Fruit fly (Drosophila melanogaster) whole organism, embryonic: ENCODE results near the gene eIF4H2.

Source experiments
- Blimp-1 ChIP-seq: fragments of 200-800 bp; sonication (Bioruptor generic); optimal IDR thresholded peaks from 3 replicates; lab custom pipeline; 2018; ENCODE audit warnings: missing biosample characterization, missing genetic modification characterization, mild to moderate bottlenecking, moderate library complexity, missing genetic modification reagents
- Bteb2 ChIP-seq: fragments of 200-800 bp; sonication (Bioruptor generic); optimal IDR thresholded peaks from 2 replicates; lab custom pipeline; 2016; ENCODE audit warnings: missing biosample characterization, missing genetic modification characterization
- CG10267 ChIP-seq: fragments of 200-800 bp; sonication (Bioruptor generic); optimal IDR thresholded peaks from 2 replicates; lab custom pipeline; 2018; ENCODE audit warnings: missing biosample characterization, mild to moderate bottlenecking, missing genetic modification characterization, moderate library complexity
- CG10959 ChIP-seq: fragments of 200-800 bp; sonication (Bioruptor generic); IDR thresholded peaks from 2 replicates; pipeline ENCODE4 v1.3.6; 2022; ENCODE audit warnings: missing biosample characterization, missing genetic modification characterization
- CG10979 ChIP-seq: fragments of 200-800 bp; sonication (Bioruptor generic); optimal IDR thresholded peaks from 2 replicates; lab custom pipeline; 2018; ENCODE audit warnings: missing biosample characterization, mild to moderate bottlenecking, missing genetic modification characterization, moderate library complexity
- CG11504 ChIP-seq: fragments of 200-800 bp; sonication (Bioruptor generic); optimal IDR thresholded peaks from 3 replicates; lab custom pipeline; 2019; ENCODE audit warnings: missing biosample characterization, mild to moderate bottlenecking, missing genetic modification characterization, moderate library complexity
- CG12391 ChIP-seq: fragments of 200-800 bp; sonication (Bioruptor generic); optimal IDR thresholded peaks from 3 replicates; lab custom pipeline; 2018; ENCODE audit warnings: missing biosample characterization, mild to moderate bottlenecking, missing genetic modification characterization, moderate library complexity
- CG12744 ChIP-seq: fragments of 200-800 bp; sonication (Bioruptor generic); optimal IDR thresholded peaks from 2 replicates; lab custom pipeline; 2016; ENCODE audit warnings: missing biosample characterization, missing genetic modification characterization
- CG13123 ChIP-seq: fragments of 200-800 bp; sonication (Bioruptor generic); optimal IDR thresholded peaks from 2 replicates; lab custom pipeline; 2016; ENCODE audit warnings: missing biosample characterization, missing genetic modification characterization
- CG14710 ChIP-seq: fragments of 200-800 bp; sonication (Bioruptor generic); optimal IDR thresholded peaks from 3 replicates; lab custom pipeline; 2019; ENCODE audit warnings: missing biosample characterization, mild to moderate bottlenecking, missing genetic modification characterization, moderate library complexity
- CG15011 ChIP-seq: fragments of 200-800 bp; sonication (Bioruptor generic); optimal IDR thresholded peaks from 3 replicates; lab custom pipeline; 2018; ENCODE audit warnings: missing biosample characterization, mild to moderate bottlenecking, missing genetic modification characterization
- CG1602 ChIP-seq: fragments of 200-800 bp; sonication (Bioruptor generic); optimal IDR thresholded peaks from 3 replicates; lab custom pipeline; 2016; ENCODE audit warnings: missing biosample characterization, missing genetic modification characterization
- CG17359 ChIP-seq: fragments of 200-800 bp; sonication (Bioruptor generic); optimal IDR thresholded peaks from 3 replicates; lab custom pipeline; 2018; ENCODE audit warnings: missing biosample characterization, mild to moderate bottlenecking, missing genetic modification characterization, moderate library complexity
- CG17802 ChIP-seq: fragments of 200-800 bp; sonication (Bioruptor generic); optimal IDR thresholded peaks from 2 replicates; lab custom pipeline; 2018; ENCODE audit warnings: missing biosample characterization, mild to moderate bottlenecking, missing genetic modification characterization, moderate library complexity
- CG2712 ChIP-seq: fragments of 200-800 bp; optimal IDR thresholded peaks from 3 replicates; lab custom pipeline; 2019; ENCODE audit warnings: missing biosample characterization, mild to moderate bottlenecking, missing genetic modification characterization, moderate library complexity
- CG6689 ChIP-seq: fragments of 200-800 bp; sonication (Bioruptor generic); IDR thresholded peaks from 2 replicates; pipeline ENCODE4 v1.3.6; 2022; ENCODE audit warnings: missing biosample characterization, missing genetic modification characterization
- CG7839 ChIP-seq: fragments of 200-800 bp; sonication (Bioruptor generic); optimal IDR thresholded peaks from 3 replicates; lab custom pipeline; 2018; ENCODE audit warnings: missing biosample characterization, mild to moderate bottlenecking, missing genetic modification characterization, moderate library complexity
- CoRest ChIP-seq: fragments of 200-800 bp; sonication (Bioruptor generic); optimal IDR thresholded peaks from 3 replicates; lab custom pipeline; 2018; ENCODE audit warnings: missing biosample characterization, mild to moderate bottlenecking, missing genetic modification characterization, moderate library complexity
- ERR ChIP-seq: fragments of 200-800 bp; sonication (Bioruptor generic); optimal IDR thresholded peaks from 2 replicates; lab custom pipeline; 2016; ENCODE audit warnings: missing biosample characterization, missing genetic modification characterization
- Jarid2 ChIP-seq: fragments of 200-800 bp; sonication (Bioruptor generic); optimal IDR thresholded peaks from 3 replicates; lab custom pipeline; 2017; ENCODE audit warnings: mild to moderate bottlenecking, missing biosample characterization, missing genetic modification reagents, missing genetic modification characterization
- Nf-YB ChIP-seq: fragments of 200-800 bp; sonication (Bioruptor generic); optimal IDR thresholded peaks from 3 replicates; lab custom pipeline; 2019; ENCODE audit warnings: missing biosample characterization, mild to moderate bottlenecking, missing genetic modification characterization, moderate library complexity
- Six4 ChIP-seq: fragments of 200-800 bp; sonication (Bioruptor generic); optimal IDR thresholded peaks from 2 replicates; lab custom pipeline; 2016; ENCODE audit warnings: missing biosample characterization, missing genetic modification characterization
- Sox100B ChIP-seq: fragments of 200-800 bp; sonication (Bioruptor generic); optimal IDR thresholded peaks from 3 replicates; lab custom pipeline; 2018; ENCODE audit warnings: missing biosample characterization, mild to moderate bottlenecking, missing genetic modification characterization
- Sox102F ChIP-seq: fragments of 200-800 bp; sonication (Bioruptor generic); optimal IDR thresholded peaks from 2 replicates; lab custom pipeline; 2018; ENCODE audit warnings: missing biosample characterization, mild to moderate bottlenecking, missing genetic modification characterization, moderate library complexity
- Tbp ChIP-seq: fragments of >200 bp; optimal IDR thresholded peaks from 2 replicates; lab custom pipeline; 2018; ENCODE audit warnings: missing biosample characterization, missing genetic modification characterization
- bsh ChIP-seq, 2 experiments: fragments of 200-800 bp; sonication (Bioruptor generic); optimal IDR thresholded peaks; 2 replicates each; lab custom pipeline; 2017 to 2018; ENCODE audit warnings: mild to moderate bottlenecking in 2 of 2, missing biosample characterization in 2 of 2, missing genetic modification characterization in 2 of 2, moderate library complexity in 1 of 2
- chm ChIP-seq: fragments of 200-800 bp; sonication (Bioruptor generic); IDR thresholded peaks from 2 replicates; pipeline ENCODE4 v1.3.6; 2022; ENCODE audit warnings: missing biosample characterization, missing genetic modification characterization
- croc ChIP-seq: fragments of 200-800 bp; sonication (Bioruptor generic); conservative IDR thresholded peaks from 3 replicates; pipeline ENCODE4 v1.3.6; 2022; ENCODE audit warnings: missing biosample characterization, missing genetic modification characterization
- crp ChIP-seq, 2 experiments: fragments of 200-800 bp; sonication (Bioruptor generic); optimal IDR thresholded peaks; 2 replicates in 1 of 2; 3 replicates in 1 of 2; lab custom pipeline; 2017; ENCODE audit warnings: missing biosample characterization in 2 of 2, missing genetic modification characterization in 2 of 2, mild to moderate bottlenecking in 1 of 2, moderate library complexity in 1 of 2
- dmrt99B ChIP-seq: fragments of 200-800 bp; sonication (Bioruptor generic); optimal IDR thresholded peaks from 2 replicates; lab custom pipeline; 2018; ENCODE audit warnings: missing biosample characterization, mild to moderate bottlenecking, missing genetic modification characterization, moderate library complexity
- exex ChIP-seq: fragments of 200-800 bp; sonication (Bioruptor generic); optimal IDR thresholded peaks from 4 replicates; lab custom pipeline; 2018; ENCODE audit warnings: missing biosample characterization, mild to moderate bottlenecking, missing genetic modification characterization, moderate library complexity
- gcm ChIP-seq: fragments of 200-800 bp; sonication (Bioruptor generic); optimal IDR thresholded peaks from 2 replicates; lab custom pipeline; 2019; ENCODE audit warnings: missing biosample characterization, mild to moderate bottlenecking, missing genetic modification characterization, moderate library complexity
- gfzf ChIP-seq: fragments of 200-800 bp; sonication (Bioruptor generic); optimal IDR thresholded peaks from 2 replicates; lab custom pipeline; 2016; ENCODE audit warnings: missing biosample characterization, mild to moderate bottlenecking, missing genetic modification characterization, moderate library complexity
- hkb ChIP-seq, 2 experiments: fragments of 200-800 bp in 1 of 2; fragments of >200 bp in 1 of 2; sonication (Bioruptor generic) in 1 of 2; IDR thresholded peaks in 1 of 2; optimal IDR thresholded peaks in 1 of 2; 2 replicates each; pipeline versions ENCODE4 v1.3.6 to Lab custom; 2017 to 2022; ENCODE audit warnings: missing biosample characterization in 1 of 2, missing genetic modification characterization in 1 of 2
- insv ChIP-seq, 2 experiments: fragments of 200-800 bp; sonication (Bioruptor generic); optimal IDR thresholded peaks; 3 replicates each; lab custom pipeline; 2016 to 2018; ENCODE audit warnings: missing biosample characterization in 2 of 2, missing genetic modification characterization in 2 of 2
- lbe ChIP-seq: fragments of 200-800 bp; sonication (Bioruptor generic); optimal IDR thresholded peaks from 2 replicates; lab custom pipeline; 2016; ENCODE audit warnings: missing biosample characterization, mild to moderate bottlenecking, missing genetic modification characterization
- lola ChIP-seq, 3 experiments: fragments of >200 bp in 2 of 3; fragments of 200-800 bp in 1 of 3; sonication (Bioruptor generic) in 1 of 3; optimal IDR thresholded peaks; 2 replicates each; lab custom pipeline; 2017 to 2019; ENCODE audit warnings: missing biosample characterization in 3 of 3, missing genetic modification characterization in 3 of 3, mild to moderate bottlenecking in 1 of 3, moderate library complexity in 1 of 3
- nau ChIP-seq: fragments of 200-800 bp; sonication (Bioruptor generic); optimal IDR thresholded peaks from 3 replicates; lab custom pipeline; 2017; ENCODE audit warnings: missing biosample characterization, mild to moderate bottlenecking, missing genetic modification characterization, missing genetic modification reagents
- nmo ChIP-seq: fragments of 200-800 bp; sonication (Bioruptor generic); optimal IDR thresholded peaks from 2 replicates; lab custom pipeline; 2018; ENCODE audit warnings: missing biosample characterization, mild to moderate bottlenecking, missing genetic modification characterization, moderate library complexity
- phol ChIP-seq: fragments of 200-800 bp; sonication (Bioruptor generic); optimal IDR thresholded peaks from 3 replicates; lab custom pipeline; 2018; ENCODE audit warnings: missing biosample characterization, mild to moderate bottlenecking, missing genetic modification characterization, moderate library complexity
- pros ChIP-seq: fragments of 200-800 bp; sonication (Bioruptor generic); optimal IDR thresholded peaks from 3 replicates; lab custom pipeline; 2019; ENCODE audit warnings: missing biosample characterization, mild to moderate bottlenecking, missing genetic modification characterization, moderate library complexity
- row ChIP-seq: fragments of 200-800 bp; sonication (Bioruptor generic); IDR thresholded peaks from 3 replicates; pipeline ENCODE4 v1.3.6; 2022; ENCODE audit warnings: missing biosample characterization, missing genetic modification characterization
- sisA ChIP-seq: fragments of 200-800 bp; sonication (Bioruptor generic); IDR thresholded peaks from 2 replicates; pipeline ENCODE4 v1.3.6; 2022; ENCODE audit warnings: missing biosample characterization, missing genetic modification characterization
- slou ChIP-seq: fragments of 200-800 bp; sonication (Bioruptor generic); optimal IDR thresholded peaks from 3 replicates; lab custom pipeline; 2016; ENCODE audit warnings: missing biosample characterization, missing genetic modification characterization
- so ChIP-seq: fragments of 200-800 bp; sonication (Bioruptor generic); IDR thresholded peaks from 3 replicates; pipeline ENCODE4 v1.3.6; 2022; ENCODE audit warnings: missing biosample characterization, missing genetic modification characterization
- trem ChIP-seq: fragments of 200-800 bp; optimal IDR thresholded peaks from 3 replicates; lab custom pipeline; 2019; ENCODE audit warnings: missing biosample characterization, mild to moderate bottlenecking, missing genetic modification characterization, moderate library complexity
- vvl ChIP-seq: fragments of 200-800 bp; sonication (Bioruptor generic); IDR thresholded peaks from 2 replicates; pipeline ENCODE4 v1.3.6; 2022; ENCODE audit warnings: missing biosample characterization, missing genetic modification characterization
- zen2 ChIP-seq: fragments of 200-800 bp; sonication (Bioruptor generic); IDR thresholded peaks from 3 replicates; pipeline ENCODE4 v1.3.6; 2022; ENCODE audit warnings: missing biosample characterization, missing genetic modification characterization; ENCODE audit not compliant: partially characterized antibody

eIF4H2 gene

dm6 chr3R:30733081-30733480 lies 7.2 kb downstream of the eIF4H2 start (continued):
- no peak for TF ChIP-seq gfzf
- no peak for TF ChIP-seq crp (GFP tag; optimal IDR thresholded peaks at IDR 0.05; lab: Kevin White, UChicago)
- no peak for TF ChIP-seq chm
- peak; percentile 56 for TF ChIP-seq CG14710 (tag; lab: Kevin White, UChicago)
- TF ChIP-seq nau (GFP tag; lab: Kevin White, UChicago): no peak
- peak; percentile 61 for TF ChIP-seq CG12391 (tag; lab: Kevin White, UChicago)
- TF ChIP-seq CG15011 (GFP tag; lab: Kevin White, UChicago): no peak
- TF ChIP-seq slou (GFP tag; lab: Kevin White, UChicago): no peak
- peak; percentile 17 for TF ChIP-seq Sox100B
- no peak for TF ChIP-seq CG12744 (GFP tag; lab: Kevin White, UChicago)
- no peak for TF ChIP-seq hkb (optimal IDR thresholded peaks at IDR 0.05; lab: Kevin White, UChicago)
- no peak for TF ChIP-seq hkb (GFP tag; IDR thresholded peaks at IDR 0.05; lab: Robert Waterston, UW)
- TF ChIP-seq row (GFP tag; lab: Robert Waterston, UW): peak; percentile 33; the same call in 2 of the 3 replicates
- TF ChIP-seq ERR (GFP tag; lab: Kevin White, UChicago): no peak
- TF ChIP-seq lola (GFP tag; optimal IDR thresholded peaks at IDR 0.05; lab: Kevin White, UChicago): peak in 1 of 3 experiments; percentile 66
- TF ChIP-seq CG13123: no peak
- no peak for TF ChIP-seq croc (GFP tag; lab: Robert Waterston, UW)
- no peak for TF ChIP-seq Six4 (GFP tag; lab: Kevin White, UChicago)
- peak; percentile 49 for TF ChIP-seq phol (tag; lab: Kevin White, UChicago)
- 0 out of 2 replicates have a peak, but pooled peaks have one; percentile 10 for TF ChIP-seq vvl (GFP tag; lab: Robert Waterston, UW)
- TF ChIP-seq CG7839 (tag; lab: Kevin White, UChicago): peak; percentile 21
- TF ChIP-seq CG17802: no peak
- no peak for TF ChIP-seq exex (tag; lab: Kevin White, UChicago)
- peak; percentile 9 for TF ChIP-seq Sox102F (GFP tag; lab: Kevin White, UChicago)
- no peak for TF ChIP-seq Jarid2
- TF ChIP-seq CG2712 (tag; lab: Kevin White, UChicago): peak; percentile 73
- peak; percentile 72 for TF ChIP-seq CG10979 (tag; lab: Kevin White, UChicago)
- peak; percentile 4 for TF ChIP-seq Nf-YB (GFP tag; lab: Kevin White, UChicago)
- peak; percentile 56 for TF ChIP-seq CG11504 (tag; lab: Kevin White, UChicago)
- TF ChIP-seq pros (GFP tag; lab: Kevin White, UChicago): peak; percentile 90
- peak; percentile 18 for TF ChIP-seq nmo
- TF ChIP-seq CG17359 (tag; lab: Kevin White, UChicago): peak; percentile 30
- peak in 1 of 2 experiments; percentile 59 for TF ChIP-seq bsh (GFP tag; optimal IDR thresholded peaks at IDR 0.05; lab: Kevin White, UChicago)
- TF ChIP-seq CoRest (tag; lab: Kevin White, UChicago): peak; percentile 10

DNA sequence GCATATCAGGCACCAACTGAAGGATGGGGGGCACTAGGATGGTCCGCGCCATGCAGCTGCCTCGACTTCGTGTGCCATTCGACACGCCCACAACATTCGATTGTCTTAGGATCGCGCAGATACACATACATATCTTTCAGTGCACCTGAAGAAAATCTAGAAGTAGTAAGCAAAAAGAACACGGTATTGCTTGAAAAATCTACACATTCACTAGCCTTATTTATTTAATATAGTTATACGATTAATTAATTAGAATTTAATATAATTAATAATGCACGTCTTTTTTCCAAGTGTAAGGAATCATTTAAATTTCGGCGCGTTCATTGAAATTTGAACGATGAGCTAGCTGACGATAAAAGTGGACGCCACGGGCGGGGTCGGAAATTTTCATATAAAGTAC lies 8.7 kb downstream of the eIF4H2 start:
- TF ChIP-seq insv (GFP tag; optimal IDR thresholded peaks at IDR 0.05; lab: Kevin White, UChicago): no peak
- no peak for TF ChIP-seq Tbp (GFP tag; lab: Kevin White, UChicago)
- TF ChIP-seq lbe: no peak
- peak; percentile 45 for TF ChIP-seq Sox102F (GFP tag; lab: Kevin White, UChicago)
- TF ChIP-seq dmrt99B (tag; lab: Kevin White, UChicago): peak; percentile 44
- TF ChIP-seq sisA (GFP tag; lab: Robert Waterston, UW): peak; percentile 33; the same call in 1 of the 2 replicates
- peak; percentile 46; the same call in 1 of the 2 replicates for TF ChIP-seq CG6689 (GFP tag; lab: Robert Waterston, UW)
- TF ChIP-seq trem (tag; lab: Kevin White, UChicago): peak; percentile 47
- TF ChIP-seq zen2 (GFP tag; lab: Robert Waterston, UW): no peak
- TF ChIP-seq row (GFP tag; lab: Robert Waterston, UW): peak; percentile 58
- TF ChIP-seq CG10959 (GFP tag; lab: Robert Waterston, UW): peak; percentile 31; the same call in 1 of the 2 replicates
- TF ChIP-seq gcm (GFP tag; lab: Kevin White, UChicago): peak; percentile 2
- peak; percentile 34 for TF ChIP-seq CG17359 (tag; lab: Kevin White, UChicago)
- TF ChIP-seq CG10979 (tag; lab: Kevin White, UChicago): peak; percentile 71
- TF ChIP-seq CG10267 (tag; lab: Kevin White, UChicago): peak; percentile 56
- TF ChIP-seq Bteb2 (GFP tag; lab: Kevin White, UChicago): no peak
- no peak for TF ChIP-seq so (GFP tag; lab: Robert Waterston, UW)
- peak; percentile 52 for TF ChIP-seq Blimp-1 (GFP tag; lab: Kevin White, UChicago)
- peak; percentile 40 for TF ChIP-seq CoRest (tag; lab: Kevin White, UChicago)
- TF ChIP-seq CG1602: no peak
